Fruit fly (Drosophila melanogaster) whole organism, embryonic: ENCODE results near the gene CG13896.

Experiments
- H15 ChIP-seq: fragments of 200-800 bp; sonication (Bioruptor generic); IDR thresholded peaks from 3 replicates; pipeline ENCODE4 v1.3.6; 2022; ENCODE audit warnings: missing biosample characterization, missing genetic modification characterization
- corto ChIP-seq: fragments of 200-800 bp; sonication (Bioruptor generic); optimal IDR thresholded peaks from 2 replicates; lab custom pipeline; 2016; ENCODE audit warnings: missing biosample characterization, mild to moderate bottlenecking, missing genetic modification characterization, moderate library complexity
- grau ChIP-seq: fragments of 200-800 bp; optimal IDR thresholded peaks from 3 replicates; lab custom pipeline; 2019; ENCODE audit warnings: missing biosample characterization, mild to moderate bottlenecking, missing genetic modification characterization, moderate library complexity

The CG13896 gene

DNA sequence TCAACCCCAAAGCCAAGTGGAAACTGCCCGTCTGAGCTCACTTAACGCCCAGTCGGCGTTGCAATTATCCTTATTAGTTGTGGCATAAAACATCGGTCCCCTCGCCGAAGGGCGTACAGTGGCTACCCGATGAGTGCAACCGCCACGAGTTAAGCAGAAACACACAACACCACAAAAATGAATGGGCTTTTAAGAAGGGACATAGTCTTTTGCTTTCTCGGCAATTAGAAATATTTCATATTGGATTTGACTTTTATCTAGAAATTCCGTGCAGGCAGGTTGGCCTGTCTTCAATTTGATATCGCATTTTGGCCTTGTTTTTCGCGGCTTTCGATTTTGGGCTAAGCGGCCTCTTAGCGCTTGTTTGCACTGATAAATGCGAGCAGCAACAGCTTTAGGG is 47.8 kb downstream of the CG13896 start (continued):
- TF ChIP-seq H15 (GFP tag; lab: Robert Waterston, UW), result 0 out of 3 replicates have a peak, but pooled peaks have one; percentile 24
- TF ChIP-seq corto (GFP tag; lab: Kevin White, UChicago), result peak; percentile 47
- peak; percentile 30 for TF ChIP-seq grau (tag; lab: Kevin White, UChicago)
- TF ChIP-seq, all 482 proteins: peak for 13
